Worm (Caenorhabditis elegans): ENCODE results near the gene ZK105.6.

DNA sequence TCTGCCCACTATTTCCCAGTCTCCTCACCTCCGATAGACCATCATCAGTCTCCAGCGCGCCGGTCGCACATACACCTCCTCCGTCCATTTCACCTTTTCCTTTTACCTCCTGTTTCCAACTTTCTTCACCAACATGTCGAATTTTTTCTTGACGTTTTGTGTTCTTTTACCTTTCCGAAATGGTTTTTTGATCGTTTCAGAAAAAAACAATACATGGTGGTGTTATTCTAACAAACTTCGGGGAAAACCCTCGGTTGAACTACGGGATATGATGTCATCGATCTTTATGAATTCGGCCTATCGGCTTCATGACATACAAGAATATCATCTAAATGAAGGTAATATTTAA lies 4.8 kb upstream of the ZK105.6 start, which contains the start of gene Y97E10C.1:
- TF ChIP-seq unc-62 (GFP tag; optimal IDR thresholded peaks at IDR 0.05) (no peak), ztf-11 (tag; optimal IDR thresholded peaks at IDR 0.05) (no peak)
